Worm (Caenorhabditis elegans): Measurements from ENCODE around the gene try-14.

The try-14 gene

DNA sequence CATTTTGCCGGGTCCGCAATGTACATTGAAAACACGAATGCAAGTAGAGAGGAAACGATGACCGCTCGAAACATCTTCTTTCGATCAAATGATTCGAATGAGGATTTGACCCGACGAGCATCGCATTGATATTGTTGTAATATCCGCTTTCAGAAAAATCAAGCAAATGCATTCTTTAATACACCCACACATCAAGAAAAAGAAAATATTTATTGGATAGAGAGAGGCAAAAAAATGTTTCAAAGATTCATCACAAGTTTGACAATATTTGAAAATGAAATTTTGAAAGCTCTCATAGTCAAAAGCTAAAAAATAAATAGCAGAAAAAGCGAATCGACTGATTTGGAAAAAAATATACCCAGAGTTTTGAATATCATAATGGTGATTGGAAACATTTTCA lies at the start of gene try-14:
TSS of gene try-14 (minus strand) at position 101 of the 400 bp plus-strand sequence.
- TF ChIP-seq hmg-4 (GFP tag; optimal IDR thresholded peaks at IDR 0.05) = no peak
- TF ChIP-seq flt-1 (GFP tag; IDR thresholded peaks at IDR 0.05) = no peak
- no peak for TF ChIP-seq hmbx-1 (tag; optimal IDR thresholded peaks at IDR 0.05)

DNA sequence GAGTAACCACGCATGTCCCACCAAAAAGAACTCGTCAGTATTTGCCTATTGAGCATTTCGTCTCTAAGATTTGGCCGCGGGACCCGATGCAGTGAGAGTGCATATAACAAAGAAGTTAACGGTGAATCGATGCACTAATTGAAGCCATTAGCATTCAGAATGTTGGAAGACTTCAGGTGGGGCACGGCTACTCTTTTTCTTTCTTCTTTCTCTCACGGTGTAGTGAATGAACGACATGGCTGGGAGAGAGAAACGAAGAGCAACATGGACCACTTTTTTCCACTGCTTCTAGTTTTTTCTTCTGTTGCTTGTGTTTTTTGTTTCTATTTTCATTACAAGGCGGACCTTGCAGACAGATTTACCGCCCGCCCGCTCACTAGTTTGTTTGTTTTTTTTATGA lies 45.7 kb upstream of the try-14 start:
- TF ChIP-seq F13C5.2 (tag; optimal IDR thresholded peaks at IDR 0.05) (no peak), ama-1 (optimal IDR thresholded peaks at IDR 0.05) (no peak), aly-1 (tag; optimal IDR thresholded peaks at IDR 0.05) (no peak), B0310.2 (tag; optimal IDR thresholded peaks at IDR 0.05) (no peak), flt-1 (GFP tag; IDR thresholded peaks at IDR 0.05) (no peak), hmg-4 (GFP tag; optimal IDR thresholded peaks at IDR 0.05) (no peak)

DNA sequence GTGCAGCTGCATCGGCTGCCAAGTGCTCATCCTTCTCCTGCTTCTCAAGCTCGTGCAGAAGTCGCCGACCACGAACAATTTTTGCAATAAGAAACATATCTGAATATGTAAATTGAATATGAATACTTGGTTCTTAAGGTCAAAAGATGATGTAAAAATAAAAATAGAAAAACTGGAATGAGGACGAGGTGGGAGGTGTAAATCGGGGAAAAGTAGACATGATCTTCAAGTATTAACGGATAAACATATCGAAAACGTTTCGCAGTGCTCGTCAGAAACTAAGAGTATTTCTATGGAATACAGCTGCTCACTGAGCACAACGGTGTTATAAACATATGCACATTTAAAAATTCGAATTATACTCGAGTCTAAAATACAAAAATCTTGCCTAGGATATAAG lies 44.6 kb upstream of the try-14 start, which contains the start of gene glb-16:
TSS of gene glb-16 (minus strand) at position 101 of the 400 bp plus-strand sequence.
- TF ChIP-seq B0310.2 (tag; optimal IDR thresholded peaks at IDR 0.05) = no peak

DNA sequence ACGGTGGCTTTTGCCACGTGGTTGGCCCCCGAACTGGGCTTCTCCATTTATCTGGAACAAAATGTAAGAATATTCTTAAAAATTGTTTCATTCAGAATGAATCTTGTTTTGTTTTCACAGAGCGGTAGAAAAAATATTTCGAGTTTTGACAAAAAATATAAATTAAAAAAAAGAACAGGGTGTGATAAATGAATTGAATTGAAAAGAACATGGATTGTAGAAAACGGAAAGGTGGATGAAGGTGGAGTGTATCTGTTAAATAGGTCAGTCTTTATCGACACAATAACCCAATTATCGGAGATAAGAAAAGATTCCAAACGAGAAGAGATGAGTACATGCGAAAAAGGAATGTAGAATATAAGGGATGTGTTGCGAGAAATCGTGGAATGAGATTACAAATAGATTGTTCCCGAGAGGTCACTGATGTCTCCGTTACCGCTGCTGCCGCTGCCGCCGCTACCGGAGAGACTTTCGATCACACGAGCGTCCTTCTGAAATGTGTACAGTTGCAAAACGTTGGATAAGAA lies 42.4 kb upstream of the try-14 start, which contains the start of gene dpy-7:
TSS of gene dpy-7 (minus strand) at position 51 of the 527 bp plus-strand sequence.
- TF ChIP-seq hmg-4 (GFP tag; optimal IDR thresholded peaks at IDR 0.05) (no peak), sea-1 (GFP tag; conservative IDR thresholded peaks at IDR 0.05) (no peak), tbx-11 (GFP tag; IDR thresholded peaks at IDR 0.05) (no peak), ceh-36 (tag; optimal IDR thresholded peaks at IDR 0.05) (no peak), F13C5.2 (tag; optimal IDR thresholded peaks at IDR 0.05) (no peak)

DNA sequence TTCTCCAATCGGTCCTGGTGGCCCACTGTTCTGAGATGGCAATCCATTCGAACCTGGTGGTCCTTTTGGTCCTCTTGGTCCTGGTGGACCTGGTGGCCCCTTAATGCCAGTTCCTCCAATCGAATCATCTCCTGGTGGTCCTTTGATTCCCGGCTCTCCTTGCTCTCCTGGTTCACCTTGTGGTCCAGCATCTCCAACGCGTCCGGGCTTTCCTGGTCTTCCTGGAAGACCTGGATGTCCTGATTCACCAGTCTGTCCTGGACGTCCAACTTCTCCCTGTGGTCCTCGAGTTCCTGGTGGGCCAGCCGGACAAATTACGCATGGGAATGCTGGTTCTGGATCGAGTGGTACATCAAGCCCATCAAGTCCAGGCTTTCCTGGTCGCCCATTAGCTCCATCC lies 41.5 kb upstream of the try-14 start:
- TF ChIP-seq pes-1 (GFP tag; IDR thresholded peaks at IDR 0.05) (no peak), hmbx-1 (tag; optimal IDR thresholded peaks at IDR 0.05) (no peak), tra-4 (tag; optimal IDR thresholded peaks at IDR 0.05) (no peak), hnd-1 (tag; optimal IDR thresholded peaks at IDR 0.05) (no peak), scrt-1 (GFP tag; IDR thresholded peaks at IDR 0.05) (no peak), ets-7 (tag; optimal IDR thresholded peaks at IDR 0.05) (no peak), tbx-11 (GFP tag; IDR thresholded peaks at IDR 0.05) (no peak), ama-1 (optimal IDR thresholded peaks at IDR 0.05) (no peak), flt-1 (GFP tag; IDR thresholded peaks at IDR 0.05) (no peak), F13C5.2 (tag; optimal IDR thresholded peaks at IDR 0.05) (no peak), hmg-4 (GFP tag; optimal IDR thresholded peaks at IDR 0.05) (no peak), sea-1 (GFP tag; conservative IDR thresholded peaks at IDR 0.05) (no peak), ceh-36 (tag; optimal IDR thresholded peaks at IDR 0.05) (no peak), ceh-13 (GFP tag; optimal IDR thresholded peaks at IDR 0.05) (no peak)

DNA sequence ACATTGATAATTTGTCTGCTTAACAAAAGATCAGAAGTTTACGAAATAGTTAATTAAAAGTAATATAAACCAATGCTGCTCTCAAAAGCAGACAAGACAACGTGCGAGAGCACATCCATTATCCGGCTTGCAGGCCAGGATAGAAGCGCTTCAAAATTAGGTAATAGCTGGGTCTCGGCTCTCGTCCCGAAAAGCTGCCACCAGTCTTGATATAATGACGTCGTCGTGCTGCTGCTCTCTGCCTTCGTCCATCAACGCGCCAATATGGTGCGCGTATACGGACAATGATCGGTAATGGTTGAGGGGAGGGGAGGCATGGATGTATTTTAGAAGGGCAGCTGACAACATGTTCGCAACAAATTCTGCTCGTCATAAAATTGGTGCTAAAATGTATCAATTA lies 39.1 kb upstream of the try-14 start:
- TF ChIP-seq hmbx-1 (tag; optimal IDR thresholded peaks at IDR 0.05) (no peak), pes-1 (GFP tag; IDR thresholded peaks at IDR 0.05) (no peak), tbx-37 (GFP tag; conservative IDR thresholded peaks at IDR 0.05) (no peak), scrt-1 (GFP tag; IDR thresholded peaks at IDR 0.05) (no peak), tra-4 (tag; optimal IDR thresholded peaks at IDR 0.05) (no peak), flt-1 (GFP tag; IDR thresholded peaks at IDR 0.05) (no peak), tbx-11 (GFP tag; IDR thresholded peaks at IDR 0.05) (no peak), B0310.2 (tag; optimal IDR thresholded peaks at IDR 0.05) (no peak), sea-1 (GFP tag; conservative IDR thresholded peaks at IDR 0.05) (no peak), aly-1 (tag; optimal IDR thresholded peaks at IDR 0.05) (no peak), ama-1 (optimal IDR thresholded peaks at IDR 0.05) (no peak), ceh-13 (GFP tag; optimal IDR thresholded peaks at IDR 0.05) (no peak), F13C5.2 (tag; optimal IDR thresholded peaks at IDR 0.05) (no peak), ets-7 (tag; optimal IDR thresholded peaks at IDR 0.05) (no peak), hmg-4 (GFP tag; optimal IDR thresholded peaks at IDR 0.05) (no peak), hnd-1 (tag; optimal IDR thresholded peaks at IDR 0.05) (no peak), ceh-36 (tag; optimal IDR thresholded peaks at IDR 0.05) (no peak)

DNA sequence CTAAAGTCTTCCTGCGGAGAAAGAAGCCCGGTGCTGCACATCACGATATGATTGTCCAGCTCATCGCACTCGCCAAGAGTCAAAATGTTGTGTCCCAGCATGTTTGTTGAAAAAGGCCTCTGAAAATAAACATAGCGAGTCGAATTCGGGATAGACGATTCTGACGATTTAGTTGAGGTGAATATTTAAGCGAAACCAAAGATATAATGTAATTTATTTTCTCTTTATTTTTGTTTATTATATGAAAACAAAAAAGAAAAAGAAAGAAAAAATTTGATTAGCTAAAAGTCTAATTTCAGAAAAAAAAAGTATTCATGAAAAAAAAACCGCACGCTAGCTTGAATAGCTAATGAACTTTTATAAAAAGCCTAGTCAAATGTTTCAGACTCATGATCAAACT lies 37.2 kb upstream of the try-14 start, which contains the start of gene ceh-14:
TSS of gene ceh-14 (minus strand) at position 101 of the 400 bp plus-strand sequence.
- TF ChIP-seq hmbx-1 (tag; optimal IDR thresholded peaks at IDR 0.05) = no peak
- no peak for TF ChIP-seq scrt-1 (GFP tag; IDR thresholded peaks at IDR 0.05)
- TF ChIP-seq aly-1 (tag; optimal IDR thresholded peaks at IDR 0.05) = no peak
- TF ChIP-seq flt-1 (GFP tag; IDR thresholded peaks at IDR 0.05) = no peak
- no peak for TF ChIP-seq hmg-4 (GFP tag; optimal IDR thresholded peaks at IDR 0.05)
- TF ChIP-seq ceh-36 (tag; optimal IDR thresholded peaks at IDR 0.05) = no peak
- no peak for TF ChIP-seq tbx-37 (GFP tag; conservative IDR thresholded peaks at IDR 0.05)
- TF ChIP-seq ets-7 (tag; optimal IDR thresholded peaks at IDR 0.05) = no peak
- no peak for TF ChIP-seq F13C5.2 (tag; optimal IDR thresholded peaks at IDR 0.05)
- no peak for TF ChIP-seq ceh-13 (GFP tag; optimal IDR thresholded peaks at IDR 0.05)
- no peak for TF ChIP-seq tra-4 (tag; optimal IDR thresholded peaks at IDR 0.05)
- no peak for TF ChIP-seq pes-1 (GFP tag; IDR thresholded peaks at IDR 0.05)
- no peak for TF ChIP-seq hnd-1 (tag; optimal IDR thresholded peaks at IDR 0.05)
- TF ChIP-seq B0310.2 (tag; optimal IDR thresholded peaks at IDR 0.05) = no peak
- TF ChIP-seq sea-1 (GFP tag; conservative IDR thresholded peaks at IDR 0.05) = no peak
- TF ChIP-seq tbx-11 (GFP tag; IDR thresholded peaks at IDR 0.05) = no peak
- no peak for TF ChIP-seq ama-1 (optimal IDR thresholded peaks at IDR 0.05)

DNA sequence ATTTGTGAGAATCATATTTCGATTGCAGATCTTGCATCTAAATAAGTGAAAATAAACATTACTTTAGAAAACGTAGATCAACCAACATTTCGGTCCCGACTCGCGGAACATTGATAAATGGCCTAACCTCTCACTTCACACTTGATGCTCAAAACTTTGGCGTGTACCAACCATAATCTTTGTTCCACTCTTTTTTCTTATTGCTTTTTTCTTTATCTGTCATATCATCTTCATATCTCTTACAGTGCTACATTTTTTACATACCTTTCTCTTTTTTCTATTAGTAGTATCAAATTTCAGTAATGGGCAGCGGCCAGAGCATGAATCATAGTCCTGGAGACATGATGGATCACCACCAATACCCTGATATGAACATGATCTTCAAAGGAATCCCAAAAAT lies 29.9 kb upstream of the try-14 start, which contains the start of gene F46C8.3:
TSS of gene F46C8.3 (plus strand) at position 301 of the 400 bp plus-strand sequence.
- TF ChIP-seq F13C5.2 (tag; optimal IDR thresholded peaks at IDR 0.05) (no peak), B0310.2 (tag; optimal IDR thresholded peaks at IDR 0.05) (no peak), ets-7 (tag; optimal IDR thresholded peaks at IDR 0.05) (no peak), tbx-37 (GFP tag; conservative IDR thresholded peaks at IDR 0.05) (no peak), sea-1 (GFP tag; conservative IDR thresholded peaks at IDR 0.05) (no peak), hnd-1 (tag; optimal IDR thresholded peaks at IDR 0.05) (no peak)
